Worm (Caenorhabditis elegans) whole organism, midembryonic: ENCODE measurements around the gene F35H10.6.

Experiments used
- T22C8.4 ChIP-seq: fragments of 200-800 bp; sonication (Bioruptor generic); IDR thresholded peaks from 2 replicates; pipeline ENCODE4 v1.3.6; 2022; ENCODE audit warnings: missing genetic modification characterization, missing compliant biosample characterization
- cog-1 ChIP-seq: sonication (generic microtip); optimal IDR thresholded peaks from 2 replicates; lab custom pipeline; 2016; ENCODE audit warnings: missing genetic modification characterization, missing compliant biosample characterization
- flt-1 ChIP-seq: fragments of 200-800 bp; sonication (Bioruptor generic); IDR thresholded peaks from 2 replicates; pipeline ENCODE4 v1.3.6; 2022; ENCODE audit warnings: missing genetic modification characterization, missing compliant biosample characterization
- klf-2 ChIP-seq: fragments of 200-800 bp; sonication (Bioruptor generic); conservative IDR thresholded peaks from 2 replicates; pipeline ENCODE4 v1.3.6; 2022; ENCODE audit warnings: missing genetic modification reagents, missing genetic modification characterization, missing compliant biosample characterization
- med-1 ChIP-seq: sonication (generic microtip); optimal IDR thresholded peaks from 2 replicates; lab custom pipeline; 2017; ENCODE audit warnings: missing genetic modification characterization, mild to moderate bottlenecking, missing compliant biosample characterization, antibody characterized with exemption, missing genetic modification reagents; ENCODE audit not compliant: insufficient read depth
- ref-1 ChIP-seq: fragments of 200-800 bp; sonication (Bioruptor generic); conservative IDR thresholded peaks from 2 replicates; pipeline ENCODE4 v1.3.6; 2022; ENCODE audit warnings: missing genetic modification reagents, missing genetic modification characterization, missing compliant biosample characterization
- tab-1 ChIP-seq: fragments of 200-800 bp; sonication (Bioruptor generic); IDR thresholded peaks from 2 replicates; pipeline ENCODE4 v1.3.6; 2022; ENCODE audit warnings: missing genetic modification characterization, missing compliant biosample characterization
- ztf-23 ChIP-seq: fragments of 200-800 bp; sonication (Bioruptor generic); IDR thresholded peaks from 2 replicates; pipeline ENCODE4 v1.3.6; 2022; ENCODE audit warnings: missing genetic modification reagents, missing genetic modification characterization, missing compliant biosample characterization
- ztf-29 ChIP-seq: fragments of 200-800 bp; sonication (Bioruptor generic); IDR thresholded peaks from 2 replicates; pipeline ENCODE4 v1.3.6; 2022; ENCODE audit warnings: missing genetic modification reagents, missing genetic modification characterization, missing compliant biosample characterization

The F35H10.6 gene

ce11 chrIV:8345518-8345917 lies 45.8 kb downstream of the F35H10.6 start, which contains the start of gene F17E9.5:
TSS of gene F17E9.5 (plus strand) at chrIV:8345818.
- TF ChIP-seq ztf-29 (GFP tag; lab: Robert Waterston, UW) (no peak), T22C8.4 (no peak)

ce11 chrIV:8347051-8347450 lies 47.3 kb downstream of the F35H10.6 start, which contains the start of the genes F17E9.18 and F17E9.15:
TSS of gene F17E9.18 (minus strand) at chrIV:8347151.
TSS of gene F17E9.15 (plus strand) at chrIV:8347418.
- TF ChIP-seq flt-1 (GFP tag; lab: Robert Waterston, UW): no peak
- TF ChIP-seq ztf-23 (GFP tag; lab: Robert Waterston, UW): no peak
- TF ChIP-seq tab-1 (GFP tag; lab: Robert Waterston, UW): no peak
- no peak for TF ChIP-seq ztf-29 (GFP tag; lab: Robert Waterston, UW)
- no peak for TF ChIP-seq cog-1 (tag; lab: Kevin White, UChicago)
- no peak for TF ChIP-seq klf-2 (GFP tag; lab: Robert Waterston, UW)
- no peak for TF ChIP-seq T22C8.4
- no peak for TF ChIP-seq ref-1 (GFP tag; lab: Robert Waterston, UW)
- no peak for TF ChIP-seq med-1 (GFP tag; lab: Kevin White, UChicago)

DNA sequence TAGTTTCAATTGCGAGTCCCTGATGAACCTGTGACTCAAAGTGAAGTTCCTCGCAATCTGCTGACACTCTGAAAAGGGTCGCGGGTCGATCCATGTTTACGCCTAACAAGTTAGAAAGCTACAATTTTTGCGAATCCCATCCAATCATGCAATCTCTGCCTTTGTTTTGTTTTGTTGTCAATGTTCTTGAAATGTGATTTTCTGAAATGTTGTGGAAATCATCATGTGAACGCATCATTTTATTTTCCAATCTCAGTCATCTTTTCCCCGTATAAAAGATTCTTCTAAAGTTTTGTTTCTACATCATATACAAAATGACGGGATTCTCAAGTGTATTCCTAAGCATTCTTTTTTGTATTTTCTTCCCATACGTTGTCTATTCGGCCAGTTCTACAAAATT lies 48.3 kb downstream of the F35H10.6 start, which contains the start of gene F17E9.4:
F17E9.4 (plus strand) TSS at position 301 of the 400 bp plus-strand sequence.
- no peak for TF ChIP-seq cog-1 (tag; lab: Kevin White, UChicago)
- no peak for TF ChIP-seq T22C8.4
- TF ChIP-seq klf-2 (GFP tag; lab: Robert Waterston, UW): no peak
- no peak for TF ChIP-seq ztf-29 (GFP tag; lab: Robert Waterston, UW)
- TF ChIP-seq tab-1 (GFP tag; lab: Robert Waterston, UW): no peak
- TF ChIP-seq ztf-23 (GFP tag; lab: Robert Waterston, UW): no peak
